Worm (Caenorhabditis elegans): ENCODE data around the gene Y110A2AL.4.

Y110A2AL.4 gene

ce11 chrII:2864229-2864628, 25.1 kb downstream of the Y110A2AL.4 start, which contains the start of gene Y110A2AL.5:
Gene Y110A2AL.5 (plus strand): TSS chrII:2864529.
- no peak for TF ChIP-seq tbx-9 (tag; optimal IDR thresholded peaks at IDR 0.05; ENCODE audit: borderline replicate concordance)
- TF ChIP-seq nfyb-1 (GFP tag; IDR thresholded peaks at IDR 0.05): no peak
- TF ChIP-seq nfya-2 (GFP tag; IDR thresholded peaks at IDR 0.05): no peak
- TF ChIP-seq mxl-1 (tag; optimal IDR thresholded peaks at IDR 0.05): no peak
- no peak for TF ChIP-seq T07F8.4 (tag; optimal IDR thresholded peaks at IDR 0.05)
- TF ChIP-seq ceh-91 (GFP tag; IDR thresholded peaks at IDR 0.05): no peak
- TF ChIP-seq ZK185.1 (tag; optimal IDR thresholded peaks at IDR 0.05; ENCODE audit: poor library complexity, severe bottlenecking): no peak
- no peak for TF ChIP-seq zim-3 (tag; optimal IDR thresholded peaks at IDR 0.05)
- TF ChIP-seq rec-8 (tag; optimal IDR thresholded peaks at IDR 0.05): no peak
- no peak for TF ChIP-seq B0019.2 (GFP tag; conservative IDR thresholded peaks at IDR 0.05)
- TF ChIP-seq rcor-1 (GFP tag; IDR thresholded peaks at IDR 0.05): no peak
- no peak for TF ChIP-seq attf-6 (GFP tag; IDR thresholded peaks at IDR 0.05)
- TF ChIP-seq sea-2 (GFP tag; IDR thresholded peaks at IDR 0.05): no peak
- no peak for TF ChIP-seq snpc-1.3 (tag; optimal IDR thresholded peaks at IDR 0.05; ENCODE audit: insufficient read depth)
- TF ChIP-seq lin-26 (GFP tag; IDR thresholded peaks at IDR 0.05): no peak
- no peak for TF ChIP-seq lin-40 (tag; optimal IDR thresholded peaks at IDR 0.05)

- TF ChIP-seq zfh-2 (GFP tag; conservative IDR thresholded peaks at IDR 0.05): peak; percentile 55; the same call in 1 of the 2 replicates
- TF ChIP-seq aptf-2 (GFP tag; conservative IDR thresholded peaks at IDR 0.05): no peak
- TF ChIP-seq nhr-120 (GFP tag; IDR thresholded peaks at IDR 0.05): 0 out of 2 replicates have a peak, but pooled peaks have one; percentile 28
These were observed 26.3 kb downstream of the Y110A2AL.4 start for ce11 chrII:2865355-2865754.

- TF ChIP-seq tbx-9 (tag; optimal IDR thresholded peaks at IDR 0.05; ENCODE audit: borderline replicate concordance) (no peak), ztf-25 (GFP tag; IDR thresholded peaks at IDR 0.05) (no peak), ztf-6 (GFP tag; IDR thresholded peaks at IDR 0.05) (no peak), somi-1 (GFP tag; optimal IDR thresholded peaks at IDR 0.05) (no peak), F33H1.4 (GFP tag; IDR thresholded peaks at IDR 0.05) (no peak), nfya-1 (tag; optimal IDR thresholded peaks at IDR 0.05; ENCODE audit: borderline replicate concordance, insufficient read depth) (no peak), hsf-1 (GFP tag; IDR thresholded peaks at IDR 0.05) (no peak), ama-1 (optimal IDR thresholded peaks at IDR 0.05) (no peak), ama-1 (GFP tag; optimal IDR thresholded peaks at IDR 0.05) (no peak), F49E8.2 (tag; optimal IDR thresholded peaks at IDR 0.05; ENCODE audit: insufficient read depth) (no peak), Y67H2A.10 (GFP tag; conservative IDR thresholded peaks at IDR 0.05) (no peak), let-607 (tag; optimal IDR thresholded peaks at IDR 0.05) (no peak), mcd-1 (GFP tag; IDR thresholded peaks at IDR 0.05) (no peak), attf-5 (GFP tag; optimal IDR thresholded peaks at IDR 0.05) (no peak), ceh-40 (GFP tag; IDR thresholded peaks at IDR 0.05) (no peak), repo-1 (tag; optimal IDR thresholded peaks at IDR 0.05) (no peak), pbrm-1 (GFP tag; IDR thresholded peaks at IDR 0.05) (no peak), Y53F4B.3 (GFP tag; IDR thresholded peaks at IDR 0.05) (no peak), lsl-1 (GFP tag; optimal IDR thresholded peaks at IDR 0.05) (no peak), D2030.7 (GFP tag; IDR thresholded peaks at IDR 0.05) (no peak), madf-10 (tag; optimal IDR thresholded peaks at IDR 0.05) (no peak)
These were observed 27.5 kb downstream of the Y110A2AL.4 start, which contains the start of the genes Y110A2AL.9 and Y110A2AL.3 for ce11 chrII:2866541-2867124. Gene Y110A2AL.9 (minus strand): TSS chrII:2866641. Gene Y110A2AL.3 (plus strand): TSS chrII:2867074.

All from whole organism, young adult.